Fruit fly (Drosophila melanogaster): ENCODE measurements around the gene CG14989.

The CG14989 gene

dm6 chr3L:4122185-4122767, 34.9 kb downstream of the CG14989 start, which contains the start of gene Chd64 (continued):
- peak; percentile 19 for TF ChIP-seq CG11723 (GFP tag; optimal IDR thresholded peaks at IDR 0.05)
- TF ChIP-seq CG8765 (GFP tag; IDR thresholded peaks at IDR 0.05): no peak
- TF ChIP-seq hbn (GFP tag; IDR thresholded peaks at IDR 0.05; ENCODE audit: partially characterized antibody): peak; percentile 48; the same call in 1 of the 2 replicates
- TF ChIP-seq Sry-δ (GFP tag; optimal IDR thresholded peaks at IDR 0.05): peak; percentile 5
- TF ChIP-seq mirr (GFP tag; optimal IDR thresholded peaks at IDR 0.05): peak; percentile 71
- TF ChIP-seq CG18476 (GFP tag; optimal IDR thresholded peaks at IDR 0.05): peak; percentile 6
- TF ChIP-seq CG10543 (GFP tag; optimal IDR thresholded peaks at IDR 0.05): peak; percentile 86
- TF ChIP-seq tna (GFP tag; IDR thresholded peaks at IDR 0.05; ENCODE audit: partially characterized antibody): peak; percentile 42; the same call in 1 of the 2 replicates
- TF ChIP-seq caup (GFP tag; optimal IDR thresholded peaks at IDR 0.05; ENCODE audit: severe bottlenecking): peak; percentile 62
- peak; percentile 13 for TF ChIP-seq CG10979 (tag; optimal IDR thresholded peaks at IDR 0.05)
- no peak for TF ChIP-seq GATAe (GFP tag; conservative IDR thresholded peaks at IDR 0.05)
- peak; percentile 52 for TF ChIP-seq CG15269 (tag; optimal IDR thresholded peaks at IDR 0.05)
- peak; percentile 52 for TF ChIP-seq CG17385 (GFP tag; optimal IDR thresholded peaks at IDR 0.05)
- peak in 1 of 3 experiments; percentile 4 for TF ChIP-seq Stat92E (GFP tag; optimal IDR thresholded peaks at IDR 0.05)
- TF ChIP-seq org-1 (GFP tag; optimal IDR thresholded peaks at IDR 0.05): peak; percentile 27
- TF ChIP-seq Pdp1 (GFP tag; optimal IDR thresholded peaks at IDR 0.05): peak in 1 of 2 experiments; percentile 97
- no peak for TF ChIP-seq Rx (GFP tag; IDR thresholded peaks at IDR 0.05)
- TF ChIP-seq PHDP (tag; optimal IDR thresholded peaks at IDR 0.05): peak; percentile 53
- no peak for TF ChIP-seq nerfin-2 (GFP tag; IDR thresholded peaks at IDR 0.05; ENCODE audit: partially characterized antibody)
- TF ChIP-seq CG10959 (GFP tag; IDR thresholded peaks at IDR 0.05): peak; percentile 33; the same call in 1 of the 2 replicates
- TF ChIP-seq Opbp (GFP tag; IDR thresholded peaks at IDR 0.05; ENCODE audit: partially characterized antibody): peak; percentile 48; the same call in 1 of the 3 replicates
- TF ChIP-seq CG13624 (GFP tag; optimal IDR thresholded peaks at IDR 0.05): peak; percentile 49
- TF ChIP-seq bowl (GFP tag; IDR thresholded peaks at IDR 0.05): no peak
- TF ChIP-seq oc (tag; optimal IDR thresholded peaks at IDR 0.05): no peak
- no peak for TF ChIP-seq slou (GFP tag; optimal IDR thresholded peaks at IDR 0.05)
- peak; percentile 5 for TF ChIP-seq Chrac-16 (GFP tag; optimal IDR thresholded peaks at IDR 0.05)
- TF ChIP-seq Hr78 (GFP tag; optimal IDR thresholded peaks at IDR 0.05): peak in 1 of 2 experiments; percentile 64
- peak; percentile 50; the same call in 2 of the 3 replicates for TF ChIP-seq row (GFP tag; IDR thresholded peaks at IDR 0.05)
- no peak for TF ChIP-seq dmrt99B (tag; optimal IDR thresholded peaks at IDR 0.05)
- peak; percentile 47 for TF ChIP-seq CG12071 (GFP tag; optimal IDR thresholded peaks at IDR 0.05)
- TF ChIP-seq CG34224 (GFP tag; IDR thresholded peaks at IDR 0.05; ENCODE audit: partially characterized antibody): peak; percentile 55; the same call in 2 of the 3 replicates
- TF ChIP-seq Dp (GFP tag; optimal IDR thresholded peaks at IDR 0.05): peak; percentile 23
- TF ChIP-seq HLH4C (GFP tag; IDR thresholded peaks at IDR 0.05; ENCODE audit: partially characterized antibody): 0 out of 3 replicates have a peak, but pooled peaks have one; percentile 36
- no peak for TF ChIP-seq insv (GFP tag; optimal IDR thresholded peaks at IDR 0.05)
- TF ChIP-seq slbo (GFP tag; IDR thresholded peaks at IDR 0.05): peak; percentile 36
- TF ChIP-seq CG4707 (GFP tag; optimal IDR thresholded peaks at IDR 0.05): peak; percentile 40
- peak; percentile 80 for TF ChIP-seq Myb (GFP tag; optimal IDR thresholded peaks at IDR 0.05)
- TF ChIP-seq chif (GFP tag; optimal IDR thresholded peaks at IDR 0.05): peak in 1 of 2 experiments; percentile 11
- peak in 1 of 2 experiments; percentile 52 for TF ChIP-seq Eip74EF (GFP tag; optimal IDR thresholded peaks at IDR 0.05)
- TF ChIP-seq CG9437 (GFP tag; optimal IDR thresholded peaks at IDR 0.05): peak; percentile 91
- no peak for TF ChIP-seq ems (GFP tag; optimal IDR thresholded peaks at IDR 0.05)
- TF ChIP-seq stc (GFP tag; IDR thresholded peaks at IDR 0.05): 0 out of 2 replicates have a peak, but pooled peaks have one; percentile 14
- no peak for TF ChIP-seq dan (GFP tag; IDR thresholded peaks at IDR 0.05)
- TF ChIP-seq eyg (GFP tag; optimal IDR thresholded peaks at IDR 0.05): no peak
- TF ChIP-seq CG7928 (GFP tag; optimal IDR thresholded peaks at IDR 0.05): peak; percentile 11
- 0 out of 2 replicates have a peak, but pooled peaks have one; percentile 53 for TF ChIP-seq CG16779 (GFP tag; IDR thresholded peaks at IDR 0.05)
- peak; percentile 17 for TF ChIP-seq CG17912 (GFP tag; optimal IDR thresholded peaks at IDR 0.05)

Data from whole organism, embryonic.